Worm (Caenorhabditis elegans): ENCODE measurements around the gene mam-5.
A peak's percentile ranks its signal among the peaks of the same experiment; 100 is the strongest.

mam-5 gene

ce11 chrV:10002720-10003119 is 50.2 kb downstream of the mam-5 start:
- no peak for TF ChIP-seq F55B11.4 (tag; optimal IDR thresholded peaks at IDR 0.05; ENCODE audit: borderline replicate concordance, insufficient read depth)
- peak; percentile 13 for TF ChIP-seq ceh-27 (GFP tag; optimal IDR thresholded peaks at IDR 0.05)
- no peak for TF ChIP-seq F57A8.1 (GFP tag; optimal IDR thresholded peaks at IDR 0.05)
- TF ChIP-seq cebp-1 (GFP tag; IDR thresholded peaks at IDR 0.05) = no peak
- no peak for TF ChIP-seq cebp-1 (tag; optimal IDR thresholded peaks at IDR 0.05)

DNA sequence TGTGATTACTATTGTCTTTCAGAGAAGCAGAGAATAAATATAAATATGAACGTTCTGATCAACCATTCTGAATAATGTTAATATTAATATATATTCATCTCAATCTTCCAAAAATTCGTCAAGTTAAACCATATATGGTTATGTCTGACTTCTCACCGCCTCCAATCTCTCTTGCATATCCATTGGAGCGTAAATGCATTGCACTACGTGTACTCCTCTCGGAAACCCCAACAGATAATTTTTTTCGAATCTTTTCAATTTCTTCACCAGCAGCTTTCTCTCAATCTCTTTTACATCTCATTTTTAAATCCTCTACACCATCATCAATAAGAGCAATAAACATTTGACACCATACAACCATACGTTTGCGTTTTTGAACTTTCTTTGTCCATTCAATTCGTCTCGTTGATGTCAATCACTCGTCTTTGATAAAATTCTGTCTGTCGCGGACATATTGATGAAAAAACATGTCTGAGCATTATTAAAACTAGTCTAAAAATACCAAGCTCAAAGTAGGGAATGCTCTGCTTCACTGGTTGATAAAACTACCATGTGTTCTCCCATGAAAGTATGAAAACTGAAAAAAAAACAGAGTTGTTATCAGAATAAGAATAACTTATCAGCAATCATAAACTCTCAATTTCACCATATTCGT is 50.9 kb downstream of the mam-5 start:
- TF ChIP-seq atf-7 (tag; optimal IDR thresholded peaks at IDR 0.05) (peak; percentile 7), snpc-4 (GFP tag; optimal IDR thresholded peaks at IDR 0.05) (no peak), snpc-4 (tag; optimal IDR thresholded peaks at IDR 0.05) (peak in 1 of 4 experiments; percentile 7), tbx-9 (tag; optimal IDR thresholded peaks at IDR 0.05; ENCODE audit: borderline replicate concordance) (no peak), mxl-1 (tag; optimal IDR thresholded peaks at IDR 0.05) (no peak), T26A5.8 (tag; optimal IDR thresholded peaks at IDR 0.05) (no peak), let-526 (GFP tag; IDR thresholded peaks at IDR 0.05) (no peak), C06A6.2 (GFP tag; conservative IDR thresholded peaks at IDR 0.05) (no peak), aptf-2 (GFP tag; conservative IDR thresholded peaks at IDR 0.05) (0 out of 2 replicates have a peak, but pooled peaks have one; percentile 39), let-607 (tag; optimal IDR thresholded peaks at IDR 0.05) (peak; percentile 24 to 33), nfya-1 (tag; optimal IDR thresholded peaks at IDR 0.05; ENCODE audit: borderline replicate concordance, insufficient read depth) (no peak), attf-6 (GFP tag; IDR thresholded peaks at IDR 0.05) (no peak), dpff-1 (tag; optimal IDR thresholded peaks at IDR 0.05) (no peak), zim-3 (tag; optimal IDR thresholded peaks at IDR 0.05) (no peak), nhr-179 (tag; optimal IDR thresholded peaks at IDR 0.05) (no peak), mcd-1 (GFP tag; IDR thresholded peaks at IDR 0.05) (peak; percentile 83), rcor-1 (GFP tag; IDR thresholded peaks at IDR 0.05) (no peak; the same call in 1 of the 2 replicates), snpc-3.4 (tag; optimal IDR thresholded peaks at IDR 0.05) (peak; percentile 73), ceh-40 (GFP tag; IDR thresholded peaks at IDR 0.05) (no peak), K12H6.12 (tag; optimal IDR thresholded peaks at IDR 0.05) (peak; percentile 2), ZK185.1 (tag; optimal IDR thresholded peaks at IDR 0.05; ENCODE audit: poor library complexity, severe bottlenecking) (peak; percentile 44), tlf-1 (GFP tag; optimal IDR thresholded peaks at IDR 0.05) (no peak), ccch-3 (GFP tag; optimal IDR thresholded peaks at IDR 0.05) (no peak), mel-28 (tag; optimal IDR thresholded peaks at IDR 0.05; ENCODE audit: borderline replicate concordance) (no peak), madf-8 (GFP tag; conservative IDR thresholded peaks at IDR 0.05) (peak; percentile 32), madf-10 (tag; optimal IDR thresholded peaks at IDR 0.05) (no peak), D2030.7 (GFP tag; IDR thresholded peaks at IDR 0.05) (peak; percentile 56; the same call in 1 of the 2 replicates), efl-1 (GFP tag; optimal IDR thresholded peaks at IDR 0.05) (peak; percentile 47), hmg-1.2 (GFP tag; IDR thresholded peaks at IDR 0.05) (peak; percentile 72), attf-3 (GFP tag; conservative IDR thresholded peaks at IDR 0.05) (no peak), ekl-4 (GFP tag; IDR thresholded peaks at IDR 0.05) (no peak), unc-62 (GFP tag; optimal IDR thresholded peaks at IDR 0.05) (peak; percentile 63), nhr-80 (tag; optimal IDR thresholded peaks at IDR 0.05) (peak; percentile 81), nhr-120 (GFP tag; IDR thresholded peaks at IDR 0.05) (no peak), ztf-6 (GFP tag; IDR thresholded peaks at IDR 0.05) (no peak), F49E8.2 (tag; optimal IDR thresholded peaks at IDR 0.05; ENCODE audit: insufficient read depth) (peak; percentile 21), lsl-1 (GFP tag; optimal IDR thresholded peaks at IDR 0.05) (peak; percentile 42), snpc-1.1 (tag; optimal IDR thresholded peaks at IDR 0.05; ENCODE audit: insufficient read depth) (peak; percentile 43), nhr-27 (tag; optimal IDR thresholded peaks at IDR 0.05) (no peak), lin-40 (tag; optimal IDR thresholded peaks at IDR 0.05) (no peak), Y56A3A.18 (GFP tag; IDR thresholded peaks at IDR 0.05) (no peak)
